Fruit fly (Drosophila melanogaster) whole organism, embryonic: ENCODE results near the gene Rpn11.
A peak's percentile ranks its signal among the peaks of the same experiment; 100 is the strongest.

ENCODE experiments used
- CG10209 ChIP-seq: fragments of 200-800 bp; sonication (Bioruptor generic); optimal IDR thresholded peaks from 3 replicates; lab custom pipeline; 2017; ENCODE audit warnings: missing biosample characterization, mild to moderate bottlenecking, missing genetic modification characterization, missing genetic modification reagents
- CG1024 ChIP-seq: fragments of 200-800 bp; sonication (Bioruptor generic); IDR thresholded peaks from 2 replicates; pipeline ENCODE4 v1.3.6; 2022; ENCODE audit warnings: missing biosample characterization, missing genetic modification characterization
- CG10979 ChIP-seq: fragments of 200-800 bp; sonication (Bioruptor generic); optimal IDR thresholded peaks from 2 replicates; lab custom pipeline; 2018; ENCODE audit warnings: missing biosample characterization, mild to moderate bottlenecking, missing genetic modification characterization, moderate library complexity
- CG13287 ChIP-seq: fragments of 200-800 bp; sonication (Bioruptor generic); IDR thresholded peaks from 2 replicates; pipeline ENCODE4 v1.3.6; 2022; ENCODE audit warnings: missing biosample characterization, missing genetic modification characterization; ENCODE audit not compliant: partially characterized antibody
- CG13894 ChIP-seq: fragments of 200-800 bp; sonication (Bioruptor generic); optimal IDR thresholded peaks from 3 replicates; lab custom pipeline; 2018; ENCODE audit warnings: missing biosample characterization, mild to moderate bottlenecking, missing genetic modification characterization, moderate library complexity
- CG1603 ChIP-seq: fragments of 200-800 bp; sonication (Bioruptor generic); optimal IDR thresholded peaks from 2 replicates; lab custom pipeline; 2019; ENCODE audit warnings: missing biosample characterization, mild to moderate bottlenecking, missing genetic modification characterization, moderate library complexity
- CG17612 ChIP-seq: fragments of 200-800 bp; sonication (Bioruptor generic); IDR thresholded peaks from 2 replicates; pipeline ENCODE4 v1.3.6; 2022; ENCODE audit warnings: missing biosample characterization, missing genetic modification characterization
- CG1832 ChIP-seq: fragments of 200-800 bp; sonication (Bioruptor generic); optimal IDR thresholded peaks from 2 replicates; lab custom pipeline; 2017; ENCODE audit warnings: missing biosample characterization, mild to moderate bottlenecking, missing genetic modification characterization, inconsistent platforms
- CG18476 ChIP-seq: fragments of 200-800 bp; sonication (Bioruptor generic); optimal IDR thresholded peaks from 2 replicates; lab custom pipeline; 2016; ENCODE audit warnings: missing biosample characterization, mild to moderate bottlenecking, missing genetic modification characterization
- CG3065 ChIP-seq: fragments of 200-800 bp; sonication (Bioruptor generic); optimal IDR thresholded peaks from 2 replicates; lab custom pipeline; 2016; ENCODE audit warnings: missing biosample characterization, missing genetic modification characterization
- CG31224 ChIP-seq: fragments of 200-800 bp; sonication (Bioruptor generic); IDR thresholded peaks from 2 replicates; pipeline ENCODE4 v1.3.6; 2022; ENCODE audit warnings: missing biosample characterization, missing genetic modification characterization
- CG31365 ChIP-seq: fragments of 200-800 bp; sonication (Bioruptor generic); optimal IDR thresholded peaks from 2 replicates; lab custom pipeline; 2018; ENCODE audit warnings: missing biosample characterization, mild to moderate bottlenecking, missing genetic modification characterization
- CG31388 ChIP-seq: fragments of 200-800 bp; sonication (Bioruptor generic); optimal IDR thresholded peaks from 2 replicates; lab custom pipeline; 2016; ENCODE audit warnings: missing biosample characterization, missing genetic modification characterization
- CG4820 ChIP-seq: fragments of 200-800 bp; sonication (Bioruptor generic); optimal IDR thresholded peaks from 3 replicates; lab custom pipeline; 2016; ENCODE audit warnings: missing biosample characterization, missing genetic modification characterization
- CG6254 ChIP-seq: fragments of 200-800 bp; sonication (Bioruptor generic); optimal IDR thresholded peaks from 3 replicates; lab custom pipeline; 2017; ENCODE audit warnings: mild to moderate bottlenecking, missing biosample characterization, missing genetic modification reagents, missing genetic modification characterization
- CG7786 ChIP-seq: fragments of 200-800 bp; sonication (Bioruptor generic); optimal IDR thresholded peaks from 2 replicates; lab custom pipeline; 2016; ENCODE audit warnings: missing biosample characterization, missing genetic modification characterization
- CG8924 ChIP-seq: fragments of 200-800 bp; optimal IDR thresholded peaks from 3 replicates; lab custom pipeline; 2019; ENCODE audit warnings: missing biosample characterization, mild to moderate bottlenecking, missing genetic modification characterization, moderate library complexity
- CG9609 ChIP-seq: fragments of 200-800 bp; sonication (Bioruptor generic); optimal IDR thresholded peaks from 3 replicates; lab custom pipeline; 2016; ENCODE audit warnings: missing biosample characterization, missing genetic modification characterization
- CG9876 ChIP-seq: fragments of 200-800 bp; sonication (Bioruptor generic); optimal IDR thresholded peaks from 2 replicates; lab custom pipeline; 2016; ENCODE audit warnings: missing biosample characterization, missing genetic modification characterization
- Deaf1 ChIP-seq: fragments of 200-800 bp; optimal IDR thresholded peaks from 3 replicates; lab custom pipeline; 2019; ENCODE audit warnings: missing biosample characterization, mild to moderate bottlenecking, missing genetic modification characterization, moderate library complexity
- ERR ChIP-seq: fragments of 200-800 bp; sonication (Bioruptor generic); optimal IDR thresholded peaks from 2 replicates; lab custom pipeline; 2016; ENCODE audit warnings: missing biosample characterization, missing genetic modification characterization
- HLH54F ChIP-seq: fragments of 200-800 bp; sonication (Bioruptor generic); optimal IDR thresholded peaks from 3 replicates; lab custom pipeline; 2016; ENCODE audit warnings: missing biosample characterization, missing genetic modification characterization
- Hand ChIP-seq: fragments of 200-800 bp; sonication (Bioruptor generic); optimal IDR thresholded peaks from 2 replicates; lab custom pipeline; 2017; ENCODE audit warnings: mild to moderate bottlenecking, missing biosample characterization, missing genetic modification reagents, missing genetic modification characterization
- Hr78 ChIP-seq, 2 experiments: fragments of 200-800 bp in 1 of 2; fragments of >200 bp in 1 of 2; sonication (Bioruptor generic) in 1 of 2; optimal IDR thresholded peaks; 2 replicates each; lab custom pipeline; 2017 to 2019; ENCODE audit warnings: missing biosample characterization in 2 of 2, missing genetic modification characterization in 2 of 2, mild to moderate bottlenecking in 1 of 2, moderate library complexity in 1 of 2
- Hsf ChIP-seq: fragments of 200-800 bp; sonication (Bioruptor generic); optimal IDR thresholded peaks from 3 replicates; lab custom pipeline; 2016; ENCODE audit warnings: missing biosample characterization, missing genetic modification characterization
- NFAT ChIP-seq: fragments of 200-800 bp; sonication (Bioruptor generic); IDR thresholded peaks from 2 replicates; pipeline ENCODE4 v1.3.6; 2022; ENCODE audit warnings: missing biosample characterization, missing genetic modification characterization
- Nf-YA ChIP-seq: fragments of 200-800 bp; sonication (Bioruptor generic); IDR thresholded peaks from 2 replicates; pipeline ENCODE4 v1.3.6; 2022; ENCODE audit warnings: missing biosample characterization, missing genetic modification characterization
- Ravus ChIP-seq: fragments of 200-800 bp; sonication (Bioruptor generic); IDR thresholded peaks from 2 replicates; pipeline ENCODE4 v1.3.6; 2022; ENCODE audit warnings: missing biosample characterization, missing genetic modification characterization
- Scr ChIP-seq: fragments of 200-800 bp; sonication (Bioruptor generic); IDR thresholded peaks from 2 replicates; pipeline ENCODE4 v1.3.6; 2022; ENCODE audit warnings: missing biosample characterization, missing genetic modification characterization; ENCODE audit not compliant: partially characterized antibody
- Sox100B ChIP-seq: fragments of 200-800 bp; sonication (Bioruptor generic); optimal IDR thresholded peaks from 3 replicates; lab custom pipeline; 2018; ENCODE audit warnings: missing biosample characterization, mild to moderate bottlenecking, missing genetic modification characterization
- Sox102F ChIP-seq: fragments of 200-800 bp; sonication (Bioruptor generic); optimal IDR thresholded peaks from 2 replicates; lab custom pipeline; 2018; ENCODE audit warnings: missing biosample characterization, mild to moderate bottlenecking, missing genetic modification characterization, moderate library complexity
- Taf1 ChIP-seq: fragments of 200-800 bp; sonication (Bioruptor generic); IDR thresholded peaks from 2 replicates; pipeline ENCODE4 v1.3.6; 2022; ENCODE audit warnings: missing biosample characterization, missing genetic modification characterization
- cas ChIP-seq: fragments of 200-800 bp; sonication (Bioruptor generic); IDR thresholded peaks from 2 replicates; pipeline ENCODE4 v1.3.6; 2022; ENCODE audit warnings: missing biosample characterization, missing genetic modification characterization
- dati ChIP-seq: fragments of 200-800 bp; sonication (Bioruptor generic); IDR thresholded peaks from 2 replicates; pipeline ENCODE4 v1.3.6; 2022; ENCODE audit warnings: missing biosample characterization, missing genetic modification characterization
- exex ChIP-seq: fragments of 200-800 bp; sonication (Bioruptor generic); optimal IDR thresholded peaks from 4 replicates; lab custom pipeline; 2018; ENCODE audit warnings: missing biosample characterization, mild to moderate bottlenecking, missing genetic modification characterization, moderate library complexity
- fd96Cb ChIP-seq: fragments of 200-800 bp; sonication (Bioruptor generic); optimal IDR thresholded peaks from 2 replicates; lab custom pipeline; 2018; ENCODE audit warnings: missing biosample characterization, mild to moderate bottlenecking, missing genetic modification characterization, moderate library complexity
- gfzf ChIP-seq: fragments of 200-800 bp; sonication (Bioruptor generic); optimal IDR thresholded peaks from 2 replicates; lab custom pipeline; 2016; ENCODE audit warnings: missing biosample characterization, mild to moderate bottlenecking, missing genetic modification characterization, moderate library complexity
- grn ChIP-seq: fragments of 200-800 bp; sonication (Bioruptor generic); optimal IDR thresholded peaks from 3 replicates; lab custom pipeline; 2017; ENCODE audit warnings: missing biosample characterization, missing genetic modification characterization
- kni ChIP-seq: fragments of 200-800 bp; sonication (Bioruptor generic); optimal IDR thresholded peaks from 3 replicates; lab custom pipeline; 2017; ENCODE audit warnings: mild to moderate bottlenecking, missing biosample characterization, missing genetic modification reagents, missing genetic modification characterization
- knrl ChIP-seq: fragments of 200-800 bp; sonication (Bioruptor generic); IDR thresholded peaks from 3 replicates; pipeline ENCODE4 v1.3.6; 2022; ENCODE audit warnings: missing biosample characterization, missing genetic modification characterization; ENCODE audit not compliant: partially characterized antibody
- org-1 ChIP-seq: fragments of 200-800 bp; sonication (Bioruptor generic); optimal IDR thresholded peaks from 2 replicates; lab custom pipeline; 2017; ENCODE audit warnings: missing biosample characterization, missing genetic modification characterization
- pum ChIP-seq: fragments of 200-800 bp; sonication (Bioruptor generic); optimal IDR thresholded peaks from 2 replicates; lab custom pipeline; 2016; ENCODE audit warnings: missing biosample characterization, missing genetic modification characterization
- scrt ChIP-seq: fragments of 200-800 bp; sonication (Bioruptor generic); optimal IDR thresholded peaks from 2 replicates; lab custom pipeline; 2018; ENCODE audit warnings: missing biosample characterization, mild to moderate bottlenecking, missing genetic modification characterization, moderate library complexity
- sd ChIP-seq: fragments of 200-800 bp; sonication (Bioruptor generic); optimal IDR thresholded peaks from 3 replicates; lab custom pipeline; 2018; ENCODE audit warnings: missing biosample characterization, mild to moderate bottlenecking, missing genetic modification characterization, moderate library complexity
- sna ChIP-seq: fragments of 200-800 bp; sonication (Bioruptor generic); IDR thresholded peaks from 2 replicates; pipeline ENCODE4 v1.3.6; 2022; ENCODE audit warnings: missing biosample characterization, missing genetic modification characterization; ENCODE audit not compliant: partially characterized antibody
- ssp ChIP-seq: fragments of 200-800 bp; sonication (Bioruptor generic); IDR thresholded peaks from 2 replicates; pipeline ENCODE4 v1.3.6; 2022; ENCODE audit warnings: missing biosample characterization, missing genetic modification characterization
- tna ChIP-seq: fragments of 200-800 bp; sonication (Bioruptor generic); IDR thresholded peaks from 2 replicates; pipeline ENCODE4 v1.3.6; 2022; ENCODE audit warnings: missing biosample characterization, missing genetic modification characterization; ENCODE audit not compliant: partially characterized antibody
- wek ChIP-seq: fragments of 200-800 bp; sonication (Bioruptor generic); optimal IDR thresholded peaks from 3 replicates; lab custom pipeline; 2018; ENCODE audit warnings: missing biosample characterization, mild to moderate bottlenecking, missing genetic modification characterization, moderate library complexity
- wor ChIP-seq: fragments of 200-800 bp; sonication (Bioruptor generic); IDR thresholded peaks from 2 replicates; pipeline ENCODE4 v1.3.6; 2022; ENCODE audit warnings: missing biosample characterization, missing genetic modification characterization

Gene Rpn11

DNA sequence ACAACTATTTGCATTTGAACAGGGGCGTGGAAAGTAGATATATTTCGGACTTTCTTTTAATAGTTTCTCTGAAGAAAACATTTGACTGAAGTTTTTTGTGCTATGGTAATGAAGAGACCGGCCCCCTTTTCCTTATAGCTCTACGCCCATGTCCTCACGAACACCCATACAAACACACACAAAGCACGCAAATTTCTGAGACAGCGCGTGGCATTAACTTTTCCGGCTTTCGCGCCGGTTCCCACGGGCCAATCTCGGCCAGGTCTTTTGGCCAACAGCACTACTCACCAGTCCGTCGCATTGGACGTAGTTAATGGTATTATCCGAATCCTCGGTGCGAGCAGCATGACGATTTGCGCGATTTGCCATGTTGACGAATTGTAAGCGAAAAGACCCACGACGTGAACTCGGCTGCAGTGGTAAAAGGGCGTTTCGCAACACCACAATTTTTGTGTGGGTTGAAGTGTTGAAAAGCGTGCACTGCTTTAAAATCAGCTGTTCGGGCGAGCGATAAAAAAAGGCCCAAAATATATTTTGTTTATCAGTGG lies 7.1 kb downstream of the Rpn11 start, which contains the start of gene senju (continued):
- TF ChIP-seq CG6254, result peak; percentile 75
- peak; percentile 69 for TF ChIP-seq CG13287 (GFP tag; lab: Robert Waterston, UW)
- TF ChIP-seq Hand (GFP tag; lab: Kevin White, UChicago), result peak; percentile 82
- TF ChIP-seq CG10209, result peak; percentile 77
- TF ChIP-seq tna (GFP tag; lab: Robert Waterston, UW), result no peak
- peak; percentile 64 for TF ChIP-seq CG4820 (GFP tag; lab: Kevin White, UChicago)
- peak; percentile 72 for TF ChIP-seq CG3065 (GFP tag; lab: Kevin White, UChicago)
- TF ChIP-seq CG9609 (GFP tag; lab: Kevin White, UChicago), result peak; percentile 87
- peak; percentile 88 for TF ChIP-seq CG7786 (GFP tag; lab: Kevin White, UChicago)
- peak; percentile 73; the same call in 1 of the 2 replicates for TF ChIP-seq dati (GFP tag; lab: Robert Waterston, UW)
- TF ChIP-seq HLH54F (GFP tag; lab: Kevin White, UChicago), result peak; percentile 81
- peak; percentile 82 for TF ChIP-seq CG8924 (tag; lab: Kevin White, UChicago)
- peak; percentile 44 for TF ChIP-seq gfzf (GFP tag; lab: Kevin White, UChicago)
- peak; percentile 80 for TF ChIP-seq Hsf (GFP tag; lab: Kevin White, UChicago)
- TF ChIP-seq CG10979 (tag; lab: Kevin White, UChicago), result peak; percentile 76
- peak; percentile 54 for TF ChIP-seq Scr (GFP tag; lab: Robert Waterston, UW)
- peak; percentile 54; the same call in 1 of the 2 replicates for TF ChIP-seq cas (GFP tag; lab: Robert Waterston, UW)
- TF ChIP-seq kni (GFP tag; lab: Kevin White, UChicago), result peak; percentile 81
- no peak; the same call in 1 of the 2 replicates for TF ChIP-seq Ravus (GFP tag; lab: Robert Waterston, UW)
- peak; percentile 82 for TF ChIP-seq CG13894 (tag; lab: Kevin White, UChicago)
- TF ChIP-seq NFAT, result peak; percentile 79
- TF ChIP-seq CG31224 (GFP tag; lab: Robert Waterston, UW), result peak; percentile 63
- peak; percentile 57 for TF ChIP-seq wek
- no peak for TF ChIP-seq CG17612 (GFP tag; lab: Robert Waterston, UW)
- peak; percentile 48 for TF ChIP-seq grn (GFP tag; lab: Kevin White, UChicago)
- TF ChIP-seq CG18476 (GFP tag; lab: Kevin White, UChicago), result peak; percentile 76
- TF ChIP-seq CG1024 (GFP tag; lab: Robert Waterston, UW), result peak; percentile 68
- TF ChIP-seq Hr78 (GFP tag; optimal IDR thresholded peaks at IDR 0.05; lab: Kevin White, UChicago), result peak in 1 of 2 experiments; percentile 59
- TF ChIP-seq sd (tag; lab: Kevin White, UChicago), result peak; percentile 73
- TF ChIP-seq CG31388, result peak; percentile 4
- peak; percentile 85 for TF ChIP-seq org-1 (GFP tag; lab: Kevin White, UChicago)
- TF ChIP-seq exex (tag; lab: Kevin White, UChicago), result peak; percentile 39
- TF ChIP-seq ssp, result peak; percentile 62
- peak; percentile 83 for TF ChIP-seq pum (GFP tag; lab: Kevin White, UChicago)
- TF ChIP-seq sna (GFP tag; lab: Robert Waterston, UW), result no peak
- peak; percentile 27; the same call in 1 of the 3 replicates for TF ChIP-seq knrl (GFP tag; lab: Robert Waterston, UW)
- peak; percentile 60 for TF ChIP-seq Taf1
- peak; percentile 66 for TF ChIP-seq CG9876 (GFP tag; lab: Kevin White, UChicago)
- TF ChIP-seq CG1603 (tag; lab: Kevin White, UChicago), result peak; percentile 76
- TF ChIP-seq Deaf1, result peak; percentile 86
- TF ChIP-seq CG31365 (tag; lab: Kevin White, UChicago), result peak; percentile 75
- TF ChIP-seq ERR, result peak; percentile 56
- peak; percentile 65 for TF ChIP-seq scrt (GFP tag; lab: Kevin White, UChicago)
- no peak for TF ChIP-seq wor (GFP tag; lab: Robert Waterston, UW)
- peak; percentile 31 for TF ChIP-seq CG1832 (GFP tag; lab: Kevin White, UChicago)
- TF ChIP-seq Sox100B (GFP tag; lab: Kevin White, UChicago), result peak; percentile 69
- peak; percentile 61 for TF ChIP-seq fd96Cb (tag; lab: Kevin White, UChicago)
- TF ChIP-seq Sox102F, result peak; percentile 80
- TF ChIP-seq Nf-YA (GFP tag; lab: Robert Waterston, UW), result peak; percentile 39; the same call in 1 of the 2 replicates
